Fruit fly (Drosophila melanogaster): ENCODE results near the gene CG32576.

DNA sequence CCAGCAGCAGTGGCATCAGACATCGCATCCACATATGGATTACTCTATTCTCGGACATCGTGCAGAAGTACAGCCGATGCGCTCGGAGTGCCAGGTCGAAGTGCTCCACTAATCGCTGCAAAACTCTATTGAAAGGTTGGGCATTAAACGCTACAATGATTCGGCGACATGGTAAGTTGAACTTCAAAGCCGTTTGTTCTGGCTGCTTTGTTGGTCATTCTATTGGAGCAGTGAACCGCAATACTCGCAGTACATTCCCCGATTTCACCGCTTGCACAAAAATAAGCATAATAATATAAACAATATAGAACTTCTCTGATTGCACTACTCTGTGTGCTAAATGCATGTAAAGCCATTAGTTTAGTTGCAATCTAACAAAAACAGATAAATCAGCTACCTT is 21.9 kb downstream of the CG32576 start, which contains the start of gene CG12507:
- TF ChIP-seq pan (optimal IDR thresholded peaks at IDR 0.05), result no peak
- no peak for TF ChIP-seq usp (GFP tag; optimal IDR thresholded peaks at IDR 0.05)
- TF ChIP-seq EcR (GFP tag; optimal IDR thresholded peaks at IDR 0.05), result no peak
